Worm (Caenorhabditis elegans) whole organism, late embryonic: Measurements from ENCODE around the gene T06C12.14.

Source experiments
- C38D4.7 ChIP-seq: fragments of 200-800 bp; sonication (Bioruptor generic); optimal IDR thresholded peaks from 2 replicates; lab custom pipeline; 2018; ENCODE audit warnings: mild to moderate bottlenecking, missing genetic modification characterization, moderate library complexity, missing compliant biosample characterization
- F13H6.1 ChIP-seq: sonication (generic microtip); optimal IDR thresholded peaks from 2 replicates; lab custom pipeline; 2016; ENCODE audit warnings: missing genetic modification characterization, missing compliant biosample characterization
- K02D7.2 ChIP-seq: sonication (generic microtip); optimal IDR thresholded peaks from 2 replicates; lab custom pipeline; 2017; ENCODE audit warnings: mild to moderate bottlenecking, missing genetic modification characterization, missing compliant biosample characterization
- K09A11.1 ChIP-seq: sonication (generic microtip); optimal IDR thresholded peaks from 2 replicates; lab custom pipeline; 2017; ENCODE audit warnings: antibody characterized with exemption, mild to moderate bottlenecking, missing genetic modification characterization, missing compliant biosample characterization; ENCODE audit not compliant: insufficient read depth
- ceh-14 ChIP-seq: sonication (generic microtip); optimal IDR thresholded peaks from 2 replicates; lab custom pipeline; 2016; ENCODE audit warnings: missing genotype, missing genetic modification characterization, missing compliant biosample characterization
- ceh-2 ChIP-seq: sonication (generic microtip); optimal IDR thresholded peaks from 2 replicates; lab custom pipeline; 2016; ENCODE audit warnings: missing genotype, missing genetic modification characterization, missing compliant biosample characterization
- ceh-22 ChIP-seq: sonication (generic microtip); optimal IDR thresholded peaks from 2 replicates; lab custom pipeline; 2017; ENCODE audit warnings: missing biosample characterization, missing genetic modification characterization
- ceh-24 ChIP-seq: sonication (generic microtip); optimal IDR thresholded peaks from 2 replicates; lab custom pipeline; 2016; ENCODE audit warnings: mild to moderate bottlenecking, missing genetic modification characterization, missing compliant biosample characterization
- ceh-31 ChIP-seq: sonication (generic microtip); optimal IDR thresholded peaks from 2 replicates; lab custom pipeline; 2016; ENCODE audit warnings: missing genetic modification characterization, missing compliant biosample characterization
- ceh-34 ChIP-seq: sonication (generic microtip); optimal IDR thresholded peaks from 2 replicates; lab custom pipeline; 2016; ENCODE audit warnings: mild to moderate bottlenecking, missing genetic modification characterization, missing compliant biosample characterization
- ceh-45 ChIP-seq: fragments of 200-800 bp; sonication (Bioruptor generic); IDR thresholded peaks from 2 replicates; pipeline ENCODE4 v1.3.6; 2022; ENCODE audit warnings: missing genetic modification reagents, missing genetic modification characterization, missing compliant biosample characterization
- ceh-48 ChIP-seq: sonication (generic microtip); optimal IDR thresholded peaks from 2 replicates; lab custom pipeline; 2016; ENCODE audit warnings: missing genetic modification characterization, inconsistent platforms, missing compliant biosample characterization
- che-1 ChIP-seq: sonication (generic microtip); optimal IDR thresholded peaks from 2 replicates; lab custom pipeline; 2016; ENCODE audit warnings: mild to moderate bottlenecking, missing genetic modification characterization, missing compliant biosample characterization
- elt-4 ChIP-seq: sonication (generic microtip); optimal IDR thresholded peaks from 2 replicates; lab custom pipeline; 2016; ENCODE audit warnings: missing genetic modification characterization, missing compliant biosample characterization
- ets-4 ChIP-seq: sonication (generic microtip); optimal IDR thresholded peaks from 2 replicates; lab custom pipeline; 2016; ENCODE audit warnings: missing genetic modification characterization, missing compliant biosample characterization
- eyg-1 ChIP-seq: sonication (generic microtip); optimal IDR thresholded peaks from 2 replicates; lab custom pipeline; 2016; ENCODE audit warnings: missing genotype, missing genetic modification characterization, missing compliant biosample characterization
- fkh-10 ChIP-seq: fragments of 150-350 bp; optimal IDR thresholded peaks from 2 replicates; lab custom pipeline; 2014; ENCODE audit warnings: missing biosample characterization, missing genetic modification reagents, missing genetic modification characterization
- fkh-6 ChIP-seq: sonication (generic microtip); optimal IDR thresholded peaks from 2 replicates; lab custom pipeline; 2016; ENCODE audit warnings: missing genetic modification characterization, missing compliant biosample characterization
- gmeb-2 ChIP-seq: sonication (generic microtip); optimal IDR thresholded peaks from 2 replicates; lab custom pipeline; 2016; ENCODE audit warnings: missing genetic modification characterization, inconsistent platforms, missing compliant biosample characterization
- hlh-30 ChIP-seq: sonication (generic microtip); optimal IDR thresholded peaks from 2 replicates; lab custom pipeline; 2017; ENCODE audit warnings: antibody characterized with exemption, missing genetic modification characterization, missing compliant biosample characterization; ENCODE audit not compliant: insufficient read depth
- hlh-6 ChIP-seq: sonication (generic microtip); optimal IDR thresholded peaks from 2 replicates; lab custom pipeline; 2016; ENCODE audit warnings: missing genotype, missing genetic modification characterization, missing compliant biosample characterization
- madf-2 ChIP-seq: sonication (generic microtip); optimal IDR thresholded peaks from 2 replicates; lab custom pipeline; 2017; ENCODE audit warnings: missing genetic modification characterization, missing compliant biosample characterization
- nfya-1 ChIP-seq: sonication (generic microtip); optimal IDR thresholded peaks from 2 replicates; lab custom pipeline; 2017; ENCODE audit warnings: missing genetic modification characterization, mild to moderate bottlenecking, missing compliant biosample characterization, antibody characterized with exemption, moderate library complexity
- nhr-11 ChIP-seq: fragments of 150-350 bp; optimal IDR thresholded peaks from 2 replicates; lab custom pipeline; 2014; ENCODE audit warnings: missing biosample characterization, missing genetic modification characterization
- nhr-232 ChIP-seq: sonication (generic microtip); optimal IDR thresholded peaks from 2 replicates; lab custom pipeline; 2016; ENCODE audit warnings: missing genetic modification characterization, missing compliant biosample characterization
- npax-4 ChIP-seq: sonication (generic microtip); optimal IDR thresholded peaks from 2 replicates; lab custom pipeline; 2016; ENCODE audit warnings: missing genetic modification characterization, missing compliant biosample characterization
- odd-2 ChIP-seq: sonication (generic microtip); optimal IDR thresholded peaks from 2 replicates; lab custom pipeline; 2017; ENCODE audit warnings: antibody characterized with exemption, mild to moderate bottlenecking, missing genetic modification characterization, missing compliant biosample characterization
- pat-9 ChIP-seq: fragments of 200-800 bp; sonication (Bioruptor generic); optimal IDR thresholded peaks from 2 replicates; lab custom pipeline; 2018; ENCODE audit warnings: mild to moderate bottlenecking, missing genetic modification characterization, moderate library complexity, missing compliant biosample characterization
- pha-2 ChIP-seq: sonication (generic microtip); optimal IDR thresholded peaks from 2 replicates; lab custom pipeline; 2017; ENCODE audit warnings: mild to moderate bottlenecking, missing genetic modification characterization, missing compliant biosample characterization
- pqm-1 ChIP-seq: sonication (generic microtip); optimal IDR thresholded peaks from 2 replicates; lab custom pipeline; 2016; ENCODE audit warnings: missing genetic modification characterization, missing compliant biosample characterization
- pros-1 ChIP-seq: fragments of 150-350 bp; optimal IDR thresholded peaks from 2 replicates; lab custom pipeline; 2014; ENCODE audit warnings: missing biosample characterization, missing genetic modification reagents, missing genetic modification characterization
- rnt-1 ChIP-seq: sonication (generic microtip); optimal IDR thresholded peaks from 2 replicates; lab custom pipeline; 2016; ENCODE audit warnings: missing genetic modification characterization, missing compliant biosample characterization
- sox-4 ChIP-seq: sonication (generic microtip); optimal IDR thresholded peaks from 2 replicates; lab custom pipeline; 2017; ENCODE audit warnings: mild to moderate bottlenecking, missing genetic modification characterization, inconsistent platforms, missing compliant biosample characterization
- syd-9 ChIP-seq: sonication (generic microtip); optimal IDR thresholded peaks from 2 replicates; lab custom pipeline; 2016; ENCODE audit warnings: mild to moderate bottlenecking, missing genetic modification characterization, moderate library complexity, missing compliant biosample characterization
- ttx-3 ChIP-seq: sonication (generic microtip); optimal IDR thresholded peaks from 2 replicates; lab custom pipeline; 2016; ENCODE audit warnings: missing genetic modification reagents, missing genetic modification characterization, missing compliant biosample characterization
- unc-3 ChIP-seq, 2 experiments: fragments of 200-800 bp in 1 of 2; sonication (Bioruptor generic) in 1 of 2; sonication (generic microtip) in 1 of 2; conservative IDR thresholded peaks in 1 of 2; optimal IDR thresholded peaks in 1 of 2; 2 replicates each; pipeline versions ENCODE4 v1.3.6 to Lab custom; 2016 to 2022; ENCODE audit warnings: missing compliant biosample characterization in 2 of 2, missing genetic modification characterization in 2 of 2, missing genetic modification reagents in 1 of 2
- unc-42 ChIP-seq: sonication (generic microtip); optimal IDR thresholded peaks from 2 replicates; lab custom pipeline; 2016; ENCODE audit warnings: missing genotype, missing genetic modification characterization, missing compliant biosample characterization
- unc-55 ChIP-seq: sonication (generic microtip); optimal IDR thresholded peaks from 2 replicates; lab custom pipeline; 2017; ENCODE audit warnings: missing biosample characterization, missing genetic modification reagents, missing genetic modification characterization
- unc-86 ChIP-seq: sonication (generic microtip); optimal IDR thresholded peaks from 2 replicates; lab custom pipeline; 2016; ENCODE audit warnings: missing genetic modification characterization, missing compliant biosample characterization
- zip-5 ChIP-seq: sonication (generic microtip); optimal IDR thresholded peaks from 2 replicates; lab custom pipeline; 2016; ENCODE audit warnings: missing genetic modification characterization, missing compliant biosample characterization
- ztf-16 ChIP-seq: sonication (generic microtip); optimal IDR thresholded peaks from 2 replicates; lab custom pipeline; 2017; ENCODE audit warnings: missing genetic modification characterization, missing compliant biosample characterization

Gene T06C12.14

ce11 chrV:15912677-15913076 lies 12.9 kb downstream of the T06C12.14 start:
- TF ChIP-seq gmeb-2 (tag; lab: Kevin White, UChicago): no peak
- no peak for TF ChIP-seq ttx-3
- TF ChIP-seq ceh-45 (GFP tag; lab: Robert Waterston, UW): no peak
- no peak for TF ChIP-seq ceh-14 (tag; lab: Kevin White, UChicago)
- no peak for TF ChIP-seq F13H6.1
- no peak for TF ChIP-seq ztf-16 (tag; lab: Kevin White, UChicago)
- TF ChIP-seq ceh-2 (tag; lab: Kevin White, UChicago): no peak
- no peak for TF ChIP-seq pqm-1
- no peak for TF ChIP-seq unc-86 (tag; lab: Kevin White, UChicago)
- no peak for TF ChIP-seq ets-4
- TF ChIP-seq ceh-24 (tag; lab: Kevin White, UChicago): no peak
- no peak for TF ChIP-seq syd-9 (tag; lab: Kevin White, UChicago)
- TF ChIP-seq ceh-48: no peak
- no peak for TF ChIP-seq hlh-6 (tag; lab: Kevin White, UChicago)
- TF ChIP-seq sox-4 (tag; lab: Kevin White, UChicago): no peak
- no peak for TF ChIP-seq ceh-31 (tag; lab: Kevin White, UChicago)
- TF ChIP-seq madf-2: no peak

- no peak for TF ChIP-seq nfya-1 (tag; lab: Kevin White, UChicago)
- no peak for TF ChIP-seq syd-9 (tag; lab: Kevin White, UChicago)
- no peak for TF ChIP-seq unc-3 (GFP tag; conservative IDR thresholded peaks at IDR 0.05; lab: Robert Waterston, UW)
- no peak for TF ChIP-seq unc-3 (tag; optimal IDR thresholded peaks at IDR 0.05; lab: Kevin White, UChicago)
Observed at ce11 chrV:15913714-15914113, 13.9 kb downstream of the T06C12.14 start, which contains the start of gene F35E8.7. Gene F35E8.7 (plus strand): TSS chrV:15914014.

ce11 chrV:15914774-15915173 lies 15.0 kb downstream of the T06C12.14 start:
- TF ChIP-seq unc-55 (GFP tag; lab: Kevin White, UChicago) (no peak), K02D7.2 (tag; lab: Kevin White, UChicago) (no peak), pha-2 (tag; lab: Kevin White, UChicago) (no peak), npax-4 (tag; lab: Kevin White, UChicago) (no peak), nhr-11 (tag; lab: Kevin White, UChicago) (no peak)

- TF ChIP-seq ceh-14 (tag; lab: Kevin White, UChicago) (no peak), hlh-6 (tag; lab: Kevin White, UChicago) (no peak), elt-4 (tag; lab: Kevin White, UChicago) (no peak), fkh-6 (tag; lab: Kevin White, UChicago) (no peak), ceh-22 (tag; lab: Kevin White, UChicago) (no peak), che-1 (no peak), ceh-48 (no peak), ceh-34 (tag; lab: Kevin White, UChicago) (no peak), unc-42 (tag; lab: Kevin White, UChicago) (no peak), fkh-10 (GFP tag; lab: Kevin White, UChicago) (no peak)
Observed at ce11 chrV:15915307-15915706, 15.5 kb downstream of the T06C12.14 start.

ce11 chrV:15915919-15916318 lies 16.1 kb downstream of the T06C12.14 start, which contains the start of gene gst-38:
Gene gst-38 (minus strand): TSS chrV:15916070.
- TF ChIP-seq unc-86 (tag; lab: Kevin White, UChicago) (no peak), nhr-11 (tag; lab: Kevin White, UChicago) (no peak), madf-2 (no peak), ceh-48 (no peak), unc-55 (GFP tag; lab: Kevin White, UChicago) (no peak), nhr-232 (tag; lab: Kevin White, UChicago) (no peak), zip-5 (no peak), rnt-1 (tag; lab: Kevin White, UChicago) (no peak), pat-9 (no peak), sox-4 (tag; lab: Kevin White, UChicago) (no peak), eyg-1 (no peak), odd-2 (tag; lab: Kevin White, UChicago) (no peak), ttx-3 (no peak), pros-1 (no peak), hlh-30 (no peak), npax-4 (tag; lab: Kevin White, UChicago) (no peak), K09A11.1 (tag; lab: Kevin White, UChicago) (no peak), ceh-24 (tag; lab: Kevin White, UChicago) (no peak), C38D4.7 (GFP tag; lab: Kevin White, UChicago) (no peak)
- TF ChIP-seq, all 69 proteins: peak for 0
